Fruit fly (Drosophila melanogaster) whole organism, adult: ENCODE measurements around the gene CG42812.

ENCODE experiments used
- CG11617 ChIP-seq: fragments of 200-800 bp; sonication (Bioruptor generic); optimal IDR thresholded peaks from 2 replicates; lab custom pipeline; 2017; ENCODE audit warnings: mild to moderate bottlenecking, missing biosample characterization, missing genetic modification reagents, missing genetic modification characterization
- CG12768 ChIP-seq: fragments of 200-800 bp; sonication (Bioruptor generic); optimal IDR thresholded peaks from 2 replicates; lab custom pipeline; 2017; ENCODE audit warnings: missing biosample characterization, missing genetic modification characterization, mild to moderate bottlenecking, moderate library complexity, missing genetic modification reagents
- CG33017 ChIP-seq: fragments of 200-800 bp; sonication (Bioruptor generic); optimal IDR thresholded peaks from 2 replicates; lab custom pipeline; 2018; ENCODE audit warnings: missing biosample characterization, mild to moderate bottlenecking, missing genetic modification characterization, moderate library complexity
- CG7045 ChIP-seq: fragments of 200-800 bp; sonication (Bioruptor generic); optimal IDR thresholded peaks from 2 replicates; lab custom pipeline; 2017; ENCODE audit warnings: missing biosample characterization, mild to moderate bottlenecking, missing genetic modification characterization
- CG7101 ChIP-seq: fragments of 200-800 bp; sonication (Bioruptor generic); optimal IDR thresholded peaks from 2 replicates; lab custom pipeline; 2018; ENCODE audit warnings: missing biosample characterization, mild to moderate bottlenecking, missing genetic modification characterization, moderate library complexity
- Clk ChIP-seq: fragments of 200-800 bp; sonication (Bioruptor generic); optimal IDR thresholded peaks from 2 replicates; lab custom pipeline; 2017; ENCODE audit warnings: missing biosample characterization, missing genetic modification characterization
- Crg-1 ChIP-seq: fragments of 200-800 bp; sonication (Bioruptor generic); optimal IDR thresholded peaks from 2 replicates; lab custom pipeline; 2016; ENCODE audit warnings: missing biosample characterization, missing genetic modification characterization
- Mnt ChIP-seq: fragments of 200-800 bp; sonication (Bioruptor generic); optimal IDR thresholded peaks from 2 replicates; lab custom pipeline; 2016; ENCODE audit warnings: missing biosample characterization, mild to moderate bottlenecking, missing genetic modification characterization
- bab1 ChIP-seq: fragments of 200-800 bp; sonication (Bioruptor generic); optimal IDR thresholded peaks from 3 replicates; lab custom pipeline; 2019; ENCODE audit warnings: missing biosample characterization, mild to moderate bottlenecking, missing genetic modification characterization, moderate library complexity
- cic ChIP-seq: fragments of 200-800 bp; sonication (Bioruptor generic); optimal IDR thresholded peaks from 2 replicates; lab custom pipeline; 2017; ENCODE audit warnings: missing biosample characterization, mild to moderate bottlenecking, missing genetic modification characterization, moderate library complexity
- cnc ChIP-seq, 2 experiments: fragments of >200 bp; optimal IDR thresholded peaks; 2 replicates each; lab custom pipeline; 2017
- kay ChIP-seq: fragments of 200-800 bp; sonication (Bioruptor generic); peaks from one replicate; lab custom pipeline; 2016; ENCODE audit warnings: missing biosample characterization, missing genetic modification characterization, borderline replicate concordance
- pad ChIP-seq: fragments of 200-800 bp; sonication (Bioruptor generic); optimal IDR thresholded peaks from 3 replicates; lab custom pipeline; 2017; ENCODE audit warnings: missing biosample characterization, missing genetic modification characterization, mild to moderate bottlenecking, moderate library complexity, missing genetic modification reagents

- TF ChIP-seq kay (GFP tag; lab: Kevin White, UChicago) (no peak), Mnt (peak; percentile 42), bab1 (GFP tag; lab: Kevin White, UChicago) (no peak), CG7101 (tag; lab: Kevin White, UChicago) (no peak), cic (GFP tag; lab: Kevin White, UChicago) (no peak), CG33017 (tag; lab: Kevin White, UChicago) (no peak), CG7045 (GFP tag; lab: Kevin White, UChicago) (no peak), Crg-1 (GFP tag; lab: Kevin White, UChicago) (no peak), cnc (optimal IDR thresholded peaks at IDR 0.05; lab: Kevin White, UChicago) (no peak), CG11617 (GFP tag; lab: Kevin White, UChicago) (no peak), Clk (GFP tag; lab: Kevin White, UChicago) (no peak), pad (GFP tag; lab: Kevin White, UChicago) (no peak), CG12768 (GFP tag; lab: Kevin White, UChicago) (peak; percentile 5)
Measured at dm6 chr3R:24320342-24320711, 47.6 kb downstream of the CG42812 start.
